Fruit fly (Drosophila melanogaster): ENCODE measurements around the gene Alg1.

The Alg1 gene

DNA sequence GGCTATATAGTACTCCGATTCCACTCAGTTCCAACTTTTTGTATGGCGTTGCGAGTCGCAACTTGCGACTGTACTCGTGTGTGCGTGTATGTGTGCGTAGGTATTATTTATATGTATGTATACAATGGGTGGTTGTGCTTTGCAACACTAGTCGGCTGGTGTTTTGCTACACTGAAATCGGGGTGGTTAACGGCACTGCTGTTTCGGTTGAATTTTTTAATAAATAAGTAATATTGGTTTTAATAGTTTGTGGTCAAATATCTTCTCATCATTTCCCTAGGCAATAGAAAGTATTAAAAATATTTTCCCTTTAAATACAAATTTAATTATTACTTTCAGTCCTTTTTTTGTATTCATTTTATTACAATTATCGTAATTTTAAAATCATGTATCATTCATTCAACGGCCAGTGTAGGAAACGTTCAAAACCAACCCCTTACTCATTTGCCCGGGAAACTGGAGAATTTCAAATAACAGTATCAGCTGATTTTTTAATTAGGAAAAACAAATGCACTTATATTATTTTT is 12.7 kb downstream of the Alg1 start, which contains the start of gene CG7379:
CG7379 (minus strand) TSS at position 94 of the 527 bp plus-strand sequence.
- TF ChIP-seq CG6854 (GFP tag; optimal IDR thresholded peaks at IDR 0.05) (peak; percentile 45), pdm3 (GFP tag; optimal IDR thresholded peaks at IDR 0.05) (no peak), CG8632 (GFP tag; optimal IDR thresholded peaks at IDR 0.05) (peak; percentile 69), Sox14 (GFP tag; optimal IDR thresholded peaks at IDR 0.05) (peak; percentile 76), CG11294 (GFP tag; IDR thresholded peaks at IDR 0.05) (peak; percentile 40; the same call in 1 of the 2 replicates), CG3919 (GFP tag; optimal IDR thresholded peaks at IDR 0.05) (peak; percentile 90), Blimp-1 (GFP tag; optimal IDR thresholded peaks at IDR 0.05) (peak; percentile 34), CG7368 (GFP tag; optimal IDR thresholded peaks at IDR 0.05) (peak; percentile 48), CG1621 (tag; optimal IDR thresholded peaks at IDR 0.05) (no peak), Met (GFP tag; optimal IDR thresholded peaks at IDR 0.05) (no peak), fd85E (GFP tag; optimal IDR thresholded peaks at IDR 0.05) (peak; percentile 63), CG32006 (GFP tag; optimal IDR thresholded peaks at IDR 0.05) (peak; percentile 66), lz (GFP tag; optimal IDR thresholded peaks at IDR 0.05) (peak; percentile 89), CG6163 (GFP tag; IDR thresholded peaks at IDR 0.05) (0 out of 3 replicates have a peak, but pooled peaks have one; percentile 63), Ets21C (GFP tag; optimal IDR thresholded peaks at IDR 0.05) (peak; percentile 67), OdsH (GFP tag; optimal IDR thresholded peaks at IDR 0.05) (peak; percentile 83), Gug (GFP tag; IDR thresholded peaks at IDR 0.05) (no peak), fd59A (GFP tag; optimal IDR thresholded peaks at IDR 0.05) (peak; percentile 66), CG11762 (GFP tag; optimal IDR thresholded peaks at IDR 0.05; ENCODE audit: insufficient read depth) (peak; percentile 62), CG10631 (GFP tag; optimal IDR thresholded peaks at IDR 0.05) (peak; percentile 90), dsx (GFP tag; optimal IDR thresholded peaks at IDR 0.05; ENCODE audit: poor library complexity, severe bottlenecking) (no peak), ss (GFP tag; optimal IDR thresholded peaks at IDR 0.05) (peak in 1 of 2 experiments; percentile 77), CG3032 (tag; optimal IDR thresholded peaks at IDR 0.05) (peak; percentile 61), svp (GFP tag) (no peak), Hr38 (GFP tag; optimal IDR thresholded peaks at IDR 0.05) (no peak), Ets96B (tag; optimal IDR thresholded peaks at IDR 0.05) (peak; percentile 45), CG8119 (GFP tag; IDR thresholded peaks at IDR 0.05) (no peak), esn (GFP tag; optimal IDR thresholded peaks at IDR 0.05) (peak; percentile 89), CG6276 (GFP tag; optimal IDR thresholded peaks at IDR 0.05) (no peak), spab (GFP tag; optimal IDR thresholded peaks at IDR 0.05) (peak; percentile 22), Hr39 (GFP tag; optimal IDR thresholded peaks at IDR 0.05) (no peak), Lpt (GFP tag; optimal IDR thresholded peaks at IDR 0.05) (peak; percentile 35), topi (GFP tag; optimal IDR thresholded peaks at IDR 0.05) (peak; percentile 88), CG10669 (GFP tag; optimal IDR thresholded peaks at IDR 0.05) (peak; percentile 70), vri (GFP tag; optimal IDR thresholded peaks at IDR 0.05) (no peak), Eip78C (GFP tag) (peak; percentile 93), achi (GFP tag; optimal IDR thresholded peaks at IDR 0.05) (no peak), cyc (GFP tag; optimal IDR thresholded peaks at IDR 0.05) (peak; percentile 87), CG11902 (GFP tag; optimal IDR thresholded peaks at IDR 0.05) (peak; percentile 76), salr (GFP tag; optimal IDR thresholded peaks at IDR 0.05) (peak in 1 of 2 experiments; percentile 73), CG8319 (GFP tag; optimal IDR thresholded peaks at IDR 0.05) (peak; percentile 77), eg (GFP tag; IDR thresholded peaks at IDR 0.05) (peak; percentile 51; the same call in 2 of the 3 replicates), Sox15 (GFP tag; optimal IDR thresholded peaks at IDR 0.05) (peak; percentile 71), Eip75B (GFP tag; optimal IDR thresholded peaks at IDR 0.05) (peak; percentile 73), fkh (GFP tag; optimal IDR thresholded peaks at IDR 0.05) (peak; percentile 69), Eip93F (GFP tag; optimal IDR thresholded peaks at IDR 0.05) (no peak), net (GFP tag; optimal IDR thresholded peaks at IDR 0.05) (peak; percentile 64), CG6808 (GFP tag; optimal IDR thresholded peaks at IDR 0.05) (peak; percentile 57), acj6 (GFP tag; optimal IDR thresholded peaks at IDR 0.05) (no peak), dac (GFP tag; optimal IDR thresholded peaks at IDR 0.05) (no peak), CG6792 (GFP tag; optimal IDR thresholded peaks at IDR 0.05) (peak; percentile 75)
